Fruit fly (Drosophila melanogaster) ovary, adult (tissue): ENCODE measurements around the gene Acat1.

Experiments
- CG17801 ChIP-seq: fragments of 200-800 bp; optimal IDR thresholded peaks from 2 replicates; lab custom pipeline; 2019; ENCODE audit warnings: missing biosample characterization, mild to moderate bottlenecking, missing genetic modification characterization, moderate library complexity; ENCODE audit not compliant: partially characterized antibody

Acat1 gene

dm6 chrX:7908239-7909068, 19.9 kb upstream of the Acat1 start, which contains the start of the genes dpr14 and spidey:
TSS of gene dpr14 (minus strand) at chrX:7908286.
TSS of gene spidey (plus strand) at chrX:7908931.
- peak; percentile 85 for TF ChIP-seq CG17801 (GFP tag; lab: Kevin White, UChicago)

dm6 chrX:7901153-7902038, 12.8 kb upstream of the Acat1 start, which contains the start of the genes RpS6 and bys:
TSS of gene RpS6 (minus strand) at chrX:7901331.
TSS of gene bys (plus strand) at chrX:7901880.
- TF ChIP-seq CG17801 (GFP tag; lab: Kevin White, UChicago): peak; percentile 78

- no peak for TF ChIP-seq CG17801 (GFP tag; lab: Kevin White, UChicago)
Measured at dm6 chrX:7900659-7901058, 12.1 kb upstream of the Acat1 start.

dm6 chrX:7893411-7894122, 5.0 kb upstream of the Acat1 start, which contains the start of the genes CG45089, ND-MNLL and p115:
TSS of gene CG45089 (minus strand) at chrX:7893798.
TSS of gene ND-MNLL (minus strand) at chrX:7893798.
TSS of gene p115 (plus strand) at chrX:7894031.
- TF ChIP-seq CG17801 (GFP tag; lab: Kevin White, UChicago): peak; percentile 73

dm6 chrX:7892539-7892899, 3.9 kb upstream of the Acat1 start:
- peak; percentile 3 for TF ChIP-seq CG17801 (GFP tag; lab: Kevin White, UChicago)

- TF ChIP-seq CG17801 (GFP tag; lab: Kevin White, UChicago): no peak
Measured at dm6 chrX:7891596-7892538, 3.3 kb upstream of the Acat1 start, which contains the start of gene Nek2. TSS of gene Nek2 (minus strand) at chrX:7891646.

dm6 chrX:7884360-7884759, 4.2 kb downstream of the Acat1 start, which contains the start of gene Ir7g:
TSS of gene Ir7g (plus strand) at chrX:7884660.
- no peak for TF ChIP-seq CG17801 (GFP tag; lab: Kevin White, UChicago)

dm6 chrX:7883926-7884325, 4.7 kb downstream of the Acat1 start, which contains the start of gene Ir7f:
TSS of gene Ir7f (minus strand) at chrX:7884026.
- no peak for TF ChIP-seq CG17801 (GFP tag; lab: Kevin White, UChicago)

- TF ChIP-seq CG17801 (GFP tag; lab: Kevin White, UChicago): no peak
Measured at dm6 chrX:7881579-7881978, 7.0 kb downstream of the Acat1 start, which contains the start of gene Ir7e. TSS of gene Ir7e (minus strand) at chrX:7881679.

dm6 chrX:7878736-7879135, 9.8 kb downstream of the Acat1 start, which contains the start of gene Ir7d:
TSS of gene Ir7d (minus strand) at chrX:7878836.
- no peak for TF ChIP-seq CG17801 (GFP tag; lab: Kevin White, UChicago)

dm6 chrX:7874094-7874493, 14.5 kb downstream of the Acat1 start, which contains the start of gene Ir7c:
TSS of gene Ir7c (plus strand) at chrX:7874394.
- no peak for TF ChIP-seq CG17801 (GFP tag; lab: Kevin White, UChicago)

- TF ChIP-seq CG17801 (GFP tag; lab: Kevin White, UChicago): peak; percentile 74
Measured at dm6 chrX:7873172-7873930, 15.2 kb downstream of the Acat1 start, which contains the start of gene dec. TSS of gene dec (minus strand) at chrX:7873222.
